Fruit fly (Drosophila melanogaster) whole organism, embryonic: ENCODE results near the gene Dhc64C.

Experiments used
- Bdp1 ChIP-seq: fragments of 200-800 bp; sonication (Bioruptor generic); optimal IDR thresholded peaks from 3 replicates; lab custom pipeline; 2016; ENCODE audit warnings: missing biosample characterization, missing genetic modification characterization
- CG11247 ChIP-seq: fragments of 200-800 bp; sonication (Bioruptor generic); IDR thresholded peaks from 2 replicates; pipeline ENCODE4 v1.3.6; 2022; ENCODE audit warnings: missing biosample characterization, missing genetic modification characterization
- CG11560 ChIP-seq: fragments of 200-800 bp; sonication (Bioruptor generic); IDR thresholded peaks from 3 replicates; pipeline ENCODE4 v1.3.6; 2022; ENCODE audit warnings: missing biosample characterization, missing genetic modification characterization
- CG12071 ChIP-seq: fragments of 200-800 bp; sonication (Bioruptor generic); optimal IDR thresholded peaks from 3 replicates; lab custom pipeline; 2018; ENCODE audit warnings: missing biosample characterization, mild to moderate bottlenecking, missing genetic modification characterization
- CG13624 ChIP-seq: fragments of 200-800 bp; sonication (Bioruptor generic); optimal IDR thresholded peaks from 2 replicates; lab custom pipeline; 2016; ENCODE audit warnings: missing biosample characterization, missing genetic modification characterization
- CG14710 ChIP-seq: fragments of 200-800 bp; sonication (Bioruptor generic); optimal IDR thresholded peaks from 3 replicates; lab custom pipeline; 2019; ENCODE audit warnings: missing biosample characterization, mild to moderate bottlenecking, missing genetic modification characterization, moderate library complexity
- CG17802 ChIP-seq: fragments of 200-800 bp; sonication (Bioruptor generic); optimal IDR thresholded peaks from 2 replicates; lab custom pipeline; 2018; ENCODE audit warnings: missing biosample characterization, mild to moderate bottlenecking, missing genetic modification characterization, moderate library complexity
- CG2129 ChIP-seq: fragments of 200-800 bp; sonication (Bioruptor generic); IDR thresholded peaks from 2 replicates; pipeline ENCODE4 v1.3.6; 2022; ENCODE audit warnings: missing biosample characterization, missing genetic modification characterization; ENCODE audit not compliant: partially characterized antibody
- CG30431 ChIP-seq: fragments of 200-800 bp; sonication (Bioruptor generic); optimal IDR thresholded peaks from 2 replicates; lab custom pipeline; 2017; ENCODE audit warnings: missing biosample characterization, missing genetic modification characterization
- CG33213 ChIP-seq: fragments of 200-800 bp; sonication (Bioruptor generic); optimal IDR thresholded peaks from 3 replicates; lab custom pipeline; 2016; ENCODE audit warnings: missing biosample characterization, missing genetic modification characterization
- CG34422 ChIP-seq: fragments of 200-800 bp; sonication (Bioruptor generic); IDR thresholded peaks from 3 replicates; pipeline ENCODE4 v1.3.6; 2022; ENCODE audit warnings: missing biosample characterization, missing genetic modification characterization
- CG3847 ChIP-seq: fragments of 200-800 bp; sonication (Bioruptor generic); IDR thresholded peaks from 2 replicates; pipeline ENCODE4 v1.3.6; 2022; ENCODE audit warnings: missing biosample characterization, missing genetic modification characterization
- CG5953 ChIP-seq: fragments of 200-800 bp; sonication (Bioruptor generic); IDR thresholded peaks from 2 replicates; pipeline ENCODE4 v1.3.6; 2022; ENCODE audit warnings: missing biosample characterization, missing genetic modification characterization
- CG6654 ChIP-seq: fragments of 200-800 bp; sonication (Bioruptor generic); optimal IDR thresholded peaks from 2 replicates; lab custom pipeline; 2017; ENCODE audit warnings: missing biosample characterization, mild to moderate bottlenecking, missing genetic modification characterization
- CG6813 ChIP-seq: fragments of 200-800 bp; sonication (Bioruptor generic); optimal IDR thresholded peaks from 2 replicates; lab custom pipeline; 2017; ENCODE audit warnings: missing biosample characterization, missing genetic modification characterization, mild to moderate bottlenecking, moderate library complexity, missing genetic modification reagents
- CG8359 ChIP-seq: fragments of 200-800 bp; sonication (Bioruptor generic); optimal IDR thresholded peaks from 2 replicates; lab custom pipeline; 2017; ENCODE audit warnings: missing biosample characterization, mild to moderate bottlenecking, missing genetic modification characterization, borderline replicate concordance
- CG9727 ChIP-seq: fragments of 200-800 bp; sonication (Bioruptor generic); optimal IDR thresholded peaks from 3 replicates; lab custom pipeline; 2017; ENCODE audit warnings: missing biosample characterization, mild to moderate bottlenecking, missing genetic modification characterization
- CG9932 ChIP-seq: fragments of 200-800 bp; sonication (Bioruptor generic); IDR thresholded peaks from 2 replicates; pipeline ENCODE4 v1.3.6; 2022; ENCODE audit warnings: missing biosample characterization, missing genetic modification characterization
- CHES-1-like ChIP-seq: fragments of 200-800 bp; sonication (Bioruptor generic); optimal IDR thresholded peaks from 2 replicates; lab custom pipeline; 2016; ENCODE audit warnings: missing biosample characterization, missing genetic modification characterization
- H15 ChIP-seq: fragments of 200-800 bp; sonication (Bioruptor generic); IDR thresholded peaks from 3 replicates; pipeline ENCODE4 v1.3.6; 2022; ENCODE audit warnings: missing biosample characterization, missing genetic modification characterization
- HHEX ChIP-seq: fragments of 200-800 bp; sonication (Bioruptor generic); optimal IDR thresholded peaks from 3 replicates; lab custom pipeline; 2017; ENCODE audit warnings: missing biosample characterization, mild to moderate bottlenecking, missing genetic modification characterization, missing genetic modification reagents
- Hey ChIP-seq: fragments of 200-800 bp; sonication (Bioruptor generic); optimal IDR thresholded peaks from 3 replicates; lab custom pipeline; 2018; ENCODE audit warnings: missing biosample characterization, mild to moderate bottlenecking, missing genetic modification characterization
- Hr51 ChIP-seq, 2 experiments: fragments of 200-800 bp; sonication (Bioruptor generic); optimal IDR thresholded peaks; 2 replicates in 1 of 2; 3 replicates in 1 of 2; lab custom pipeline; 2016 to 2018; ENCODE audit warnings: missing biosample characterization in 2 of 2, missing genetic modification characterization in 2 of 2, mild to moderate bottlenecking in 1 of 2, moderate library complexity in 1 of 2
- Myb ChIP-seq: fragments of 200-800 bp; sonication (Bioruptor generic); optimal IDR thresholded peaks from 2 replicates; lab custom pipeline; 2016; ENCODE audit warnings: missing biosample characterization, missing genetic modification characterization
- Sry-β ChIP-seq: fragments of 200-800 bp; sonication (Bioruptor generic); optimal IDR thresholded peaks from 2 replicates; lab custom pipeline; 2018; ENCODE audit warnings: missing biosample characterization, mild to moderate bottlenecking, missing genetic modification characterization, moderate library complexity
- Trl ChIP-seq, 3 experiments: fragments of >200 bp in 2 of 3; fragments of 200-800 bp in 1 of 3; sonication (Bioruptor generic) in 1 of 3; optimal IDR thresholded peaks; 2 replicates in 1 of 3; 3 replicates in 2 of 3; lab custom pipeline; 2016 to 2017; ENCODE audit warnings: missing biosample characterization in 1 of 3, missing genetic modification characterization in 1 of 3
- aop ChIP-seq: fragments of 200-800 bp; sonication (Bioruptor generic); IDR thresholded peaks from 2 replicates; pipeline ENCODE4 v1.3.6; 2022; ENCODE audit warnings: missing biosample characterization, missing genetic modification characterization
- ara ChIP-seq: fragments of 200-800 bp; sonication (Bioruptor generic); IDR thresholded peaks from 2 replicates; pipeline ENCODE4 v1.3.6; 2022; ENCODE audit warnings: missing biosample characterization, missing genetic modification characterization
- ase ChIP-seq: fragments of 200-800 bp; sonication (Bioruptor generic); IDR thresholded peaks from 3 replicates; pipeline ENCODE4 v1.3.6; 2022; ENCODE audit warnings: missing biosample characterization, missing genetic modification characterization
- crol ChIP-seq: fragments of 200-800 bp; sonication (Bioruptor generic); IDR thresholded peaks from 2 replicates; pipeline ENCODE4 v1.3.6; 2022; ENCODE audit warnings: missing biosample characterization, missing genetic modification characterization
- esg ChIP-seq: fragments of 200-800 bp; sonication (Bioruptor generic); conservative IDR thresholded peaks from 2 replicates; pipeline ENCODE4 v1.3.6; 2022; ENCODE audit warnings: missing biosample characterization, missing genetic modification characterization
- grn ChIP-seq: fragments of 200-800 bp; sonication (Bioruptor generic); optimal IDR thresholded peaks from 3 replicates; lab custom pipeline; 2017; ENCODE audit warnings: missing biosample characterization, missing genetic modification characterization
- jing ChIP-seq: fragments of 200-800 bp; sonication (Bioruptor generic); optimal IDR thresholded peaks from 2 replicates; lab custom pipeline; 2018; ENCODE audit warnings: missing biosample characterization, mild to moderate bottlenecking, missing genetic modification characterization
- knrl ChIP-seq: fragments of 200-800 bp; sonication (Bioruptor generic); IDR thresholded peaks from 3 replicates; pipeline ENCODE4 v1.3.6; 2022; ENCODE audit warnings: missing biosample characterization, missing genetic modification characterization; ENCODE audit not compliant: partially characterized antibody
- lmd ChIP-seq: fragments of 200-800 bp; sonication (Bioruptor generic); IDR thresholded peaks from 2 replicates; pipeline ENCODE4 v1.3.6; 2022; ENCODE audit warnings: missing biosample characterization, missing genetic modification characterization
- lola ChIP-seq, 3 experiments: fragments of >200 bp in 2 of 3; fragments of 200-800 bp in 1 of 3; sonication (Bioruptor generic) in 1 of 3; optimal IDR thresholded peaks; 2 replicates each; lab custom pipeline; 2017 to 2019; ENCODE audit warnings: missing biosample characterization in 3 of 3, missing genetic modification characterization in 3 of 3, mild to moderate bottlenecking in 1 of 3, moderate library complexity in 1 of 3
- lov ChIP-seq, 2 experiments: fragments of 200-800 bp in 1 of 2; fragments of >200 bp in 1 of 2; sonication (Bioruptor generic) in 1 of 2; IDR thresholded peaks in 1 of 2; optimal IDR thresholded peaks in 1 of 2; 2 replicates in 1 of 2; 3 replicates in 1 of 2; pipeline versions ENCODE4 v1.3.6 to Lab custom; 2017 to 2022; ENCODE audit warnings: missing biosample characterization in 1 of 2, missing genetic modification characterization in 1 of 2
- luna ChIP-seq: fragments of 200-800 bp; sonication (Bioruptor generic); optimal IDR thresholded peaks from 2 replicates; lab custom pipeline; 2016; ENCODE audit warnings: missing biosample characterization, missing genetic modification characterization
- nerfin-2 ChIP-seq: fragments of 200-800 bp; sonication (Bioruptor generic); IDR thresholded peaks from 2 replicates; pipeline ENCODE4 v1.3.6; 2022; ENCODE audit warnings: missing biosample characterization, missing genetic modification characterization; ENCODE audit not compliant: partially characterized antibody
- nom ChIP-seq: fragments of 200-800 bp; sonication (Bioruptor generic); optimal IDR thresholded peaks from 2 replicates; lab custom pipeline; 2017; ENCODE audit warnings: missing biosample characterization, missing genetic modification characterization, mild to moderate bottlenecking, moderate library complexity, missing genetic modification reagents
- p53 ChIP-seq: fragments of 200-800 bp; sonication (Bioruptor generic); optimal IDR thresholded peaks from 2 replicates; lab custom pipeline; 2016; ENCODE audit warnings: missing biosample characterization, missing genetic modification characterization
- phol ChIP-seq: fragments of 200-800 bp; sonication (Bioruptor generic); optimal IDR thresholded peaks from 3 replicates; lab custom pipeline; 2018; ENCODE audit warnings: missing biosample characterization, mild to moderate bottlenecking, missing genetic modification characterization, moderate library complexity
- pnt ChIP-seq: fragments of 200-800 bp; sonication (Bioruptor generic); optimal IDR thresholded peaks from 3 replicates; lab custom pipeline; 2016; ENCODE audit warnings: missing biosample characterization, missing genetic modification characterization
- pzg ChIP-seq: fragments of 200-800 bp; sonication (Bioruptor generic); optimal IDR thresholded peaks from 3 replicates; lab custom pipeline; 2018; ENCODE audit warnings: missing biosample characterization, mild to moderate bottlenecking, missing genetic modification characterization, moderate library complexity
- rib ChIP-seq: fragments of 200-800 bp; sonication (Bioruptor generic); IDR thresholded peaks from 2 replicates; pipeline ENCODE4 v1.3.6; 2022; ENCODE audit warnings: missing biosample characterization, missing genetic modification characterization
- tin ChIP-seq: fragments of 200-800 bp; sonication (Bioruptor generic); optimal IDR thresholded peaks from 3 replicates; lab custom pipeline; 2016; ENCODE audit warnings: missing biosample characterization, missing genetic modification characterization
- zfh1 ChIP-seq: fragments of 200-800 bp; sonication (Bioruptor generic); IDR thresholded peaks from 3 replicates; pipeline ENCODE4 v1.3.6; 2022; ENCODE audit warnings: missing biosample characterization, missing genetic modification characterization

The Dhc64C gene

DNA sequence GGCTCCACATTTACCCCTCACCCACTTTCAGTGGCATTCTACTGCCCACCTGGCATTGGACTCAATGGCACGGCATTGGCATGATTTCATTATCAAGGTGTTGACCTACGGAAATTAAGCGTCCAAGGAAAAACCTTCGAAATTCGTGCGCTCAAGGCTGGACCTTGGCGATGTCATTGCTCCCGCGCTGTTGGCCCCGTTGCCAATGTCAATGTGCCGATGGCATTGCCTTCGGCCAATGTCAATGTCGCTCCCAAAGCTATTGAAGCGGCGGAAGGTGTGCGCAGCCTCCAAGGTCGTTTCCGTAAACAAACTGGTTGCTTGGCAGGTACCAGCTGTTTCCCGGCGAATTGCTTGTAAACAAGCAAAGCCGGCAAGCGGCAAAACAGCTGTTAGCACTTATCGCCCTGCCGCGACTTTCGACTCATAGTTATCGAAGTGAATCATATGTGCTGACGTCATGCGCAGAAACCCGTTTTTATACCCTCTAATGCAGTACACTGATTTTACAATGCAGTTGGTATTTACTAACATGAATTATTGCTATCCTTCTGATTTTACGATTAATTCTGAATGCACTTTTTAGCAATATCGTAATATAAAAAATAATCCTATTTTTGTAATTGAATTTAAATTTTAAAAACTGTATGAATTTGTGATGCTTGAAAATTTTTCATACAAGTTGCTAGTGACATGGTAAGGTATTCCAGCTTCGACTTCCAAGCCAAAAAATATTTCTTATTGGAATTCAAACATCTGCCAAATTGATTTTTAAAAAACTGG is 940 bp downstream of the Dhc64C start (continued):
- TF ChIP-seq Hey (tag; lab: Kevin White, UChicago) (peak; percentile 27), nom (GFP tag; lab: Kevin White, UChicago) (no peak), lov (optimal IDR thresholded peaks at IDR 0.05; lab: Kevin White, UChicago) (no peak), lov (GFP tag; IDR thresholded peaks at IDR 0.05; lab: Robert Waterston, UW) (peak; percentile 95), zfh1 (GFP tag; lab: Robert Waterston, UW) (peak; percentile 97), CG2129 (GFP tag; lab: Robert Waterston, UW) (no peak), CG11560 (tag; lab: Robert Waterston, UW) (peak; percentile 83), HHEX (GFP tag; lab: Kevin White, UChicago) (peak; percentile 92), rib (GFP tag; lab: Robert Waterston, UW) (peak; percentile 95), CG14710 (tag; lab: Kevin White, UChicago) (peak; percentile 93), Hr51 (GFP tag; optimal IDR thresholded peaks at IDR 0.05; lab: Kevin White, UChicago) (peak in 1 of 2 experiments; percentile 91), lmd (GFP tag; lab: Robert Waterston, UW) (peak; percentile 98), lola (GFP tag; optimal IDR thresholded peaks at IDR 0.05; lab: Kevin White, UChicago) (no peak), Bdp1 (GFP tag; lab: Kevin White, UChicago) (peak; percentile 86), H15 (GFP tag; lab: Robert Waterston, UW) (peak; percentile 96), CG6813 (GFP tag; lab: Kevin White, UChicago) (peak; percentile 91), esg (GFP tag; lab: Robert Waterston, UW) (peak; percentile 96), CG34422 (GFP tag; lab: Robert Waterston, UW) (peak; percentile 99), ara (GFP tag; lab: Robert Waterston, UW) (peak; percentile 97), CG13624 (GFP tag; lab: Kevin White, UChicago) (peak; percentile 93), CHES-1-like (peak; percentile 93), CG12071 (GFP tag; lab: Kevin White, UChicago) (peak; percentile 92), CG9727 (GFP tag; lab: Kevin White, UChicago) (peak; percentile 95), luna (peak; percentile 73), crol (GFP tag; lab: Robert Waterston, UW) (peak; percentile 46), pzg (peak; percentile 42), jing (peak; percentile 84), nerfin-2 (no peak), tin (GFP tag; lab: Kevin White, UChicago) (peak; percentile 96), ase (GFP tag; lab: Robert Waterston, UW) (peak; percentile 92), phol (tag; lab: Kevin White, UChicago) (peak; percentile 93), p53 (GFP tag; lab: Kevin White, UChicago) (peak; percentile 43), aop (GFP tag; lab: Robert Waterston, UW) (peak; percentile 75), CG33213 (GFP tag; lab: Kevin White, UChicago) (peak; percentile 90), Trl (optimal IDR thresholded peaks at IDR 0.05; lab: Kevin White, UChicago) (no peak), Trl (GFP tag; optimal IDR thresholded peaks at IDR 0.05; lab: Kevin White, UChicago) (peak; percentile 89), CG17802 (peak; percentile 51), CG3847 (GFP tag; lab: Robert Waterston, UW) (peak; percentile 97), CG8359 (peak; percentile 85), pnt (GFP tag; lab: Kevin White, UChicago) (peak; percentile 75), CG5953 (GFP tag; lab: Robert Waterston, UW) (peak; percentile 93), knrl (GFP tag; lab: Robert Waterston, UW) (peak; percentile 14; the same call in 1 of the 3 replicates), CG6654 (GFP tag; lab: Kevin White, UChicago) (peak; percentile 72), grn (no peak), CG11247 (GFP tag; lab: Robert Waterston, UW) (peak; percentile 94), CG30431 (peak; percentile 87), Myb (GFP tag; lab: Kevin White, UChicago) (no peak), CG9932 (GFP tag; lab: Robert Waterston, UW) (peak; percentile 97), Sry-β (GFP tag; lab: Kevin White, UChicago) (peak; percentile 30)
